Worm (Caenorhabditis elegans): ENCODE results near the gene fkb-1.

DNA sequence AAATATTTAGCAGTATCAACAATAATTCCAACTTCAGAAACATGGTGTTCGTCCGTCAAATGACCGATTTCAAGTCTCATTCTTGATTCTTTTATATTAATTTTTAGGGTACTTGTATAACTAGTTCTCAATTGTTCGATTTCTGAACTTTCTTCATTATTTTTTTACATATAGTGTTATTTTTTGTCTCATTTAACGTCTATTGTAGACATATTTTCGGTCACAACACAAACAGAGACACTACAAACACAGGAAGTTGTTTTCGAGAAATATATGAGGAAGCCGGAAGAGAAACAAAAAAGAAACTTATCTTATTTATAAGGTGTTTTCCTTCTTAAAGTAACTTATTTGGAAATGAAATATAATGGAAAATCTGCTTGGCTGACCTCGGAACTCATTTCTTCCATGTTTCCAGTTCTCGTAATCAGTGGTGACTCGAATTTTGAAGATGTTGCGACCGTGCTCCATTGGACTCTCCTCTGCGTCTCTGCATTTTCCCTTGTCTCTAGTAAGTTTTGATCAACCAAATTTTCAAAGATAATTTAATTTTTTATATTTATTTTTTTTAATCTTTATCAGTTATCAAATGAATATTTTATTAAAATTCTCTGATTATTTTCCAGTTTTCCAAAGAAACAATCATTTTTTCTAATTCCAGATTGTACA is 17.4 kb downstream of the fkb-1 start, which contains the start of the genes F36H1.12 and lin-3:
- no peak for TF ChIP-seq ama-1 (optimal IDR thresholded peaks at IDR 0.05)
- TF ChIP-seq rnt-1 (tag; optimal IDR thresholded peaks at IDR 0.05): no peak
- TF ChIP-seq unc-86 (tag; optimal IDR thresholded peaks at IDR 0.05): no peak
- no peak for TF ChIP-seq fkh-10 (GFP tag; optimal IDR thresholded peaks at IDR 0.05)
- no peak for TF ChIP-seq fkh-6 (tag; optimal IDR thresholded peaks at IDR 0.05)
- TF ChIP-seq pha-4 (tag; optimal IDR thresholded peaks at IDR 0.05): no peak
- no peak for TF ChIP-seq eyg-1 (tag; optimal IDR thresholded peaks at IDR 0.05)

Measured in whole organism, late embryonic.